Worm (Caenorhabditis elegans) whole organism, L2 larva: Measurements from ENCODE around the gene cyk-4.
A peak's percentile ranks its signal among the peaks of the same experiment; 100 is the strongest.

Source experiments
- C34F6.9 ChIP-seq: fragments of 150-350 bp; optimal IDR thresholded peaks from 2 replicates; lab custom pipeline; 2014; ENCODE audit warnings: missing biosample characterization, missing genetic modification characterization
- F13H6.1 ChIP-seq: sonication (generic microtip); optimal IDR thresholded peaks from 2 replicates; lab custom pipeline; 2016; ENCODE audit warnings: missing genetic modification characterization, missing compliant biosample characterization
- Y55F3AM.14 ChIP-seq: fragments of 200-800 bp; sonication (Bioruptor generic); optimal IDR thresholded peaks from 2 replicates; lab custom pipeline; 2018; ENCODE audit warnings: mild to moderate bottlenecking, missing genetic modification characterization, missing compliant biosample characterization
- alr-1 ChIP-seq: fragments of 150-350 bp; optimal IDR thresholded peaks from 2 replicates; lab custom pipeline; 2014; ENCODE audit warnings: missing biosample characterization, missing genetic modification characterization
- aly-2 ChIP-seq: fragments of 150-350 bp; optimal IDR thresholded peaks from 2 replicates; lab custom pipeline; 2014; ENCODE audit warnings: missing biosample characterization, missing genetic modification characterization
- blmp-1 ChIP-seq: sonication (generic microtip); optimal IDR thresholded peaks from 2 replicates; lab custom pipeline; 2017; ENCODE audit warnings: missing genetic modification characterization, mild to moderate bottlenecking, missing compliant biosample characterization, antibody characterized with exemption, moderate library complexity; ENCODE audit not compliant: insufficient read depth
- crh-2 ChIP-seq: sonication (generic microtip); optimal IDR thresholded peaks from 2 replicates; lab custom pipeline; 2017; ENCODE audit warnings: missing biosample characterization, missing genetic modification characterization
- dmd-4 ChIP-seq: sonication (generic microtip); optimal IDR thresholded peaks from 2 replicates; lab custom pipeline; 2017; ENCODE audit warnings: missing biosample characterization, missing genetic modification characterization
- egl-27 ChIP-seq: sonication (generic microtip); optimal IDR thresholded peaks from 3 replicates; lab custom pipeline; 2017; ENCODE audit warnings: missing biosample characterization, missing genetic modification reagents, missing genetic modification characterization
- elt-1 ChIP-seq: fragments of 150-350 bp; optimal IDR thresholded peaks from 2 replicates; lab custom pipeline; 2014; ENCODE audit warnings: missing biosample characterization, missing genetic modification characterization
- elt-3 ChIP-seq: sonication (generic microtip); optimal IDR thresholded peaks from 2 replicates; lab custom pipeline; 2017; ENCODE audit warnings: missing biosample characterization, missing genetic modification characterization
- fos-1 ChIP-seq: fragments of 150-350 bp; optimal IDR thresholded peaks from 2 replicates; lab custom pipeline; 2014; ENCODE audit warnings: missing biosample characterization, missing genetic modification characterization
- gmeb-1 ChIP-seq: fragments of 150-350 bp; optimal IDR thresholded peaks from 2 replicates; lab custom pipeline; 2014; ENCODE audit warnings: missing biosample characterization, missing genetic modification characterization
- lin-11 ChIP-seq: fragments of 150-350 bp; sonication (generic microtip); optimal IDR thresholded peaks from 2 replicates; lab custom pipeline; 2014; ENCODE audit warnings: missing biosample characterization, missing genetic modification characterization, inconsistent platforms, mixed read lengths
- lin-13 ChIP-seq: fragments of 150-350 bp; optimal IDR thresholded peaks from 2 replicates; lab custom pipeline; 2014; ENCODE audit warnings: missing biosample characterization, missing genetic modification reagents, missing genetic modification characterization
- lsy-2 ChIP-seq, 2 experiments: fragments of 150-350 bp in 1 of 2; sonication (generic microtip) in 1 of 2; optimal IDR thresholded peaks; 2 replicates each; lab custom pipeline; 2014 to 2017; ENCODE audit warnings: missing biosample characterization in 2 of 2, missing genetic modification characterization in 2 of 2
- mab-5 ChIP-seq: fragments of 150-350 bp; optimal IDR thresholded peaks from 2 replicates; lab custom pipeline; 2014; ENCODE audit warnings: missing biosample characterization, missing genetic modification characterization
- mbf-1 ChIP-seq: sonication (generic microtip); optimal IDR thresholded peaks from 2 replicates; lab custom pipeline; 2017; ENCODE audit warnings: missing biosample characterization, missing genetic modification characterization
- mdl-1 ChIP-seq, 2 experiments: fragments of 150-350 bp in 1 of 2; sonication (generic microtip) in 1 of 2; optimal IDR thresholded peaks; 2 replicates each; lab custom pipeline; 2017; ENCODE audit warnings: missing biosample characterization in 2 of 2, missing genetic modification characterization in 2 of 2
- nhr-10 ChIP-seq: sonication (generic microtip); optimal IDR thresholded peaks from 2 replicates; lab custom pipeline; 2017; ENCODE audit warnings: missing biosample characterization, missing genetic modification characterization
- nhr-11 ChIP-seq: fragments of 150-350 bp; optimal IDR thresholded peaks from 2 replicates; lab custom pipeline; 2014; ENCODE audit warnings: missing biosample characterization, missing genetic modification characterization
- nhr-12 ChIP-seq: fragments of 150-350 bp; optimal IDR thresholded peaks from 2 replicates; lab custom pipeline; 2014; ENCODE audit warnings: missing biosample characterization, missing genetic modification characterization
- nhr-129 ChIP-seq: fragments of 150-350 bp; optimal IDR thresholded peaks from 2 replicates; lab custom pipeline; 2014; ENCODE audit warnings: missing biosample characterization, missing genetic modification characterization
- nhr-21 ChIP-seq: fragments of 150-350 bp; optimal IDR thresholded peaks from 2 replicates; lab custom pipeline; 2014; ENCODE audit warnings: missing biosample characterization, missing genetic modification characterization
- nhr-23 ChIP-seq: fragments of 150-350 bp; optimal IDR thresholded peaks from 2 replicates; lab custom pipeline; 2014; ENCODE audit warnings: missing biosample characterization, missing genetic modification reagents, missing genetic modification characterization
- nhr-25 ChIP-seq: fragments of 150-350 bp; sonication (generic microtip); optimal IDR thresholded peaks from 3 replicates; lab custom pipeline; 2014; ENCODE audit warnings: missing biosample characterization, missing genetic modification characterization
- nhr-6 ChIP-seq: fragments of 150-350 bp; optimal IDR thresholded peaks from 2 replicates; lab custom pipeline; 2014; ENCODE audit warnings: missing biosample characterization, missing genetic modification characterization
- nhr-77 ChIP-seq: fragments of 150-350 bp; optimal IDR thresholded peaks from 2 replicates; lab custom pipeline; 2014; ENCODE audit warnings: missing biosample characterization, missing genetic modification characterization
- peb-1 ChIP-seq: fragments of 150-350 bp; optimal IDR thresholded peaks from 2 replicates; lab custom pipeline; 2014; ENCODE audit warnings: missing biosample characterization, missing genetic modification characterization
- sem-4 ChIP-seq: fragments of 150-350 bp; optimal IDR thresholded peaks from 2 replicates; lab custom pipeline; 2014; ENCODE audit warnings: missing biosample characterization, missing genetic modification reagents, missing genetic modification characterization
- sma-3 ChIP-seq: sonication (generic microtip); optimal IDR thresholded peaks from 2 replicates; lab custom pipeline; 2016; ENCODE audit warnings: missing genetic modification reagents, missing genetic modification characterization, missing compliant biosample characterization
- unc-55 ChIP-seq: fragments of 150-350 bp; sonication (generic microtip); optimal IDR thresholded peaks from 3 replicates; lab custom pipeline; 2014; ENCODE audit warnings: missing biosample characterization, missing genetic modification reagents, missing genetic modification characterization
- unc-62 ChIP-seq: fragments of 150-350 bp; optimal IDR thresholded peaks from 2 replicates; lab custom pipeline; 2014; ENCODE audit warnings: missing biosample characterization, missing genetic modification reagents, missing genetic modification characterization
- zag-1 ChIP-seq: fragments of 150-350 bp; optimal IDR thresholded peaks from 2 replicates; lab custom pipeline; 2014; ENCODE audit warnings: missing biosample characterization, missing genetic modification characterization
- ztf-11 ChIP-seq: sonication (generic microtip); optimal IDR thresholded peaks from 2 replicates; lab custom pipeline; 2017; ENCODE audit warnings: missing biosample characterization, missing genetic modification characterization

Gene cyk-4

ce11 chrIII:13771145-13771544 lies at the start of gene cyk-4, which contains the start of gene pdr-1:
Gene cyk-4, minus strand, starts transcription at chrIII:13771224.
Gene pdr-1, plus strand, starts transcription at chrIII:13771513.
- TF ChIP-seq gmeb-1 (tag; lab: Kevin White, UChicago) (peak; percentile 76), lsy-2 (tag; optimal IDR thresholded peaks at IDR 0.05; lab: Kevin White, UChicago) (no peak), sem-4 (tag; lab: Kevin White, UChicago) (no peak), egl-27 (no peak), nhr-25 (peak; percentile 28), ztf-11 (tag; lab: Kevin White, UChicago) (no peak), dmd-4 (tag; lab: Kevin White, UChicago) (no peak), C34F6.9 (peak; percentile 76), unc-55 (GFP tag; lab: Kevin White, UChicago) (peak; percentile 77), nhr-10 (no peak), nhr-129 (tag; lab: Kevin White, UChicago) (peak; percentile 71), nhr-21 (no peak), sma-3 (peak; percentile 23), alr-1 (no peak), nhr-11 (tag; lab: Kevin White, UChicago) (no peak), lin-11 (tag; lab: Kevin White, UChicago) (peak; percentile 44), blmp-1 (tag; lab: Kevin White, UChicago) (peak; percentile 30), lin-13 (GFP tag; lab: Kevin White, UChicago) (peak; percentile 74), crh-2 (tag; lab: Kevin White, UChicago) (peak; percentile 57), elt-3 (tag; lab: Kevin White, UChicago) (no peak), elt-1 (tag; lab: Kevin White, UChicago) (no peak), Y55F3AM.14 (GFP tag; lab: Kevin White, UChicago) (no peak), aly-2 (no peak)

- TF ChIP-seq zag-1 (tag; lab: Kevin White, UChicago), result no peak
- TF ChIP-seq nhr-23, result peak; percentile 85
- TF ChIP-seq, all 48 proteins: peak for 1
Measured at ce11 chrIII:13780199-13780706, 9.2 kb upstream of the cyk-4 start, which contains the start of gene pot-3. Gene pot-3, plus strand, starts transcription at chrIII:13780215.

DNA sequence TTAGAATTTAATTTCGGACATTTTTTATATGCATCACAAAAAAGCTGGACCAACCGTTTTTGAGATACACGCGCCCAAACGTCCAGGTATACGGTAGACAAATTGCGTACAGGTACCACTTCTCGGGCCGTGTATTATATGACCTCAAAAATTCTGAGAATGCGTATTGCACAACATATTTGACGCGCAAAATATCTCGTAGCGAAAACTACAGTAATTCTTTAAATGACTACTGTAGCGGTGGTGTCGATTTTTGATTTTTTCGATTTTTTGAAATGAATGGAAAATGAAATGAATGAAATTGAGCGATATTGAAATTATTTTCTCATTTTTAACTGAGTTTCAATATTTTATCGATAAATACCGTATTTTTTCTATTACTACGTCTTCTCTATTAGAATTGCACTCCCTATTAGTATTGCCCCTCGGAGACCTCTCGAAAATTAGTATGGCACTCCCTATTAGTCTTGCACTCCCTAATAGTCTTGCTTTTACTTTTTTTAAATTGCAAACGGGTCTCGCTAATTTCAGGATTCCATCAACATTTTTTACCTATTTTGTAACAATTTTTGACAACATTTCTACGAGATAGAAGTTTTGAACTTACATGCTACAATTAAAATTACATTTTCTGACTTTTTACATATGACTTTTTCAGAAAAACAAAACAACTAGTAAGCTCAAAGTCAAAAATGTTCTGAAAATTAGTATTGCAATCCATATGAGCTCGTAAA lies 8.5 kb upstream of the cyk-4 start:
- TF ChIP-seq peb-1, result peak; percentile 63
- no peak for TF ChIP-seq ztf-11 (tag; lab: Kevin White, UChicago)
- TF ChIP-seq nhr-12, result peak; percentile 3
- no peak for TF ChIP-seq fos-1
- TF ChIP-seq sem-4 (tag; lab: Kevin White, UChicago), result no peak

DNA sequence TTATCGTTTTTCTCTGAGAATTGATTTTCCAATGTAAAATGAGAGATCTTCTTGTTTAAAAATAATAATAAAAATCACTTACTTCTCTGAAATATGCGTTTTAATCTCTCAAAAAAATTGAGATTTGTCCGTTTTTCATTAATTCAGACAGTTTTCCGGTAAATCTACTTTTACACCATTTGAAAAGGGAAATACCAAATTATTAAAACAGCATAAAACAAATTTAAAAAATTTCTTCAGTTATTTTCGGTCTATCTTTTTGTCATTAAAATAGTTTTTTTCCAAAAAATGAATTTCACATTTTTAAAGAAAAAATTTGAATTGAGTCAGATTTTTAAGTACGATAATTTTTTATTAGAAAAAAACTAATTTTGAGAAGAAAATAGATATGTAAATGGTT lies 7.8 kb upstream of the cyk-4 start:
- peak in 1 of 2 experiments; percentile 21 for TF ChIP-seq mdl-1 (tag; optimal IDR thresholded peaks at IDR 0.05; lab: Kevin White, UChicago)
- TF ChIP-seq dmd-4 (tag; lab: Kevin White, UChicago), result no peak
- no peak for TF ChIP-seq mab-5 (tag; lab: Kevin White, UChicago)
- no peak for TF ChIP-seq egl-27
- TF ChIP-seq unc-62 (GFP tag; lab: Kevin White, UChicago), result no peak
- TF ChIP-seq nhr-12, result peak; percentile 60
- no peak for TF ChIP-seq nhr-6 (tag; lab: Kevin White, UChicago)
- TF ChIP-seq blmp-1 (tag; lab: Kevin White, UChicago), result no peak
- TF ChIP-seq sma-3, result no peak
- no peak for TF ChIP-seq zag-1 (tag; lab: Kevin White, UChicago)
- TF ChIP-seq mbf-1, result peak; percentile 48
- TF ChIP-seq nhr-25, result no peak
- no peak for TF ChIP-seq nhr-10
- TF ChIP-seq C34F6.9, result no peak
- peak; percentile 36 for TF ChIP-seq ztf-11 (tag; lab: Kevin White, UChicago)
- TF ChIP-seq F13H6.1, result no peak

DNA sequence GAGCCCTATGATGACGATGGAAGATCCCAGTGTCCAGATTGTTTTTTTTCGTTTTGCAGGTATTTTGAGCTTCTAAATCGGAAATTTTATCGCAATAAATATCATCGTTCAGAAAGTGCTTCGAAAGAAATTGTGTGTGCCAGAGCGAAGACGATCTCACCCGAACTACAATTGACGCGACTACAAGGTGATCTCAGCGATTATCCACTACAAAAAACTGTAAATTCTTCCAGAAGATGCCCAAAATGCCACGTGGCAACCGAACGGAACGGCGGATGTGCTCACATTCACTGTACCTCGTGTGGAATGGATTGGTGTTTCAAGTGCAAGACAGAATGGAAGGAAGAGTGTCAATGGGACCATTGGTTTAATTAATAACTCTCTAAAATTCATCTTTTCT lies 1.9 kb upstream of the cyk-4 start, which contains the start of gene mdt-29:
TSS of gene mdt-29 (plus strand) at position 301 of the 400 bp plus-strand sequence.
- no peak for TF ChIP-seq nhr-12
- TF ChIP-seq nhr-129 (tag; lab: Kevin White, UChicago), result no peak
- no peak for TF ChIP-seq alr-1
- TF ChIP-seq peb-1, result no peak
- no peak for TF ChIP-seq blmp-1 (tag; lab: Kevin White, UChicago)
- TF ChIP-seq nhr-77 (tag; lab: Kevin White, UChicago), result no peak
